Fruit fly (Drosophila melanogaster) whole organism, embryonic: ENCODE results near the gene CG11350.

Source experiments
- ATbp ChIP-seq: fragments of 200-800 bp; sonication (Bioruptor generic); optimal IDR thresholded peaks from 2 replicates; lab custom pipeline; 2017; ENCODE audit warnings: missing biosample characterization, mild to moderate bottlenecking, missing genetic modification characterization, missing genetic modification reagents
- Atf3 ChIP-seq: fragments of 200-800 bp; sonication (Bioruptor generic); optimal IDR thresholded peaks from 3 replicates; lab custom pipeline; 2016; ENCODE audit warnings: missing biosample characterization, missing genetic modification characterization
- CG10209 ChIP-seq: fragments of 200-800 bp; sonication (Bioruptor generic); optimal IDR thresholded peaks from 3 replicates; lab custom pipeline; 2017; ENCODE audit warnings: missing biosample characterization, mild to moderate bottlenecking, missing genetic modification characterization, missing genetic modification reagents
- CG10366 ChIP-seq: fragments of 200-800 bp; sonication (Bioruptor generic); IDR thresholded peaks from 2 replicates; pipeline ENCODE4 v1.3.6; 2022; ENCODE audit warnings: missing biosample characterization, missing genetic modification characterization
- CG14014 ChIP-seq: fragments of 200-800 bp; sonication (Bioruptor generic); IDR thresholded peaks from 2 replicates; pipeline ENCODE4 v1.3.6; 2022; ENCODE audit warnings: missing biosample characterization, missing genetic modification characterization
- CG14710 ChIP-seq: fragments of 200-800 bp; sonication (Bioruptor generic); optimal IDR thresholded peaks from 3 replicates; lab custom pipeline; 2019; ENCODE audit warnings: missing biosample characterization, mild to moderate bottlenecking, missing genetic modification characterization, moderate library complexity
- CG18011 ChIP-seq: fragments of 200-800 bp; sonication (Bioruptor generic); optimal IDR thresholded peaks from 2 replicates; lab custom pipeline; 2017; ENCODE audit warnings: missing biosample characterization, missing genetic modification characterization, mild to moderate bottlenecking, moderate library complexity, missing genotype
- CG18262 ChIP-seq: fragments of 200-800 bp; optimal IDR thresholded peaks from 3 replicates; lab custom pipeline; 2019; ENCODE audit warnings: missing biosample characterization, mild to moderate bottlenecking, missing genetic modification characterization, moderate library complexity
- CG2116 ChIP-seq: fragments of 200-800 bp; sonication (Bioruptor generic); optimal IDR thresholded peaks from 3 replicates; lab custom pipeline; 2018; ENCODE audit warnings: missing biosample characterization, mild to moderate bottlenecking, missing genetic modification characterization
- CG2120 ChIP-seq: fragments of 200-800 bp; sonication (Bioruptor generic); optimal IDR thresholded peaks from 3 replicates; lab custom pipeline; 2016; ENCODE audit warnings: missing biosample characterization, missing genetic modification characterization
- CG2129 ChIP-seq: fragments of 200-800 bp; sonication (Bioruptor generic); IDR thresholded peaks from 2 replicates; pipeline ENCODE4 v1.3.6; 2022; ENCODE audit warnings: missing biosample characterization, missing genetic modification characterization; ENCODE audit not compliant: partially characterized antibody
- CG34224 ChIP-seq: fragments of 200-800 bp; sonication (Bioruptor generic); IDR thresholded peaks from 3 replicates; pipeline ENCODE4 v1.3.6; 2022; ENCODE audit warnings: missing biosample characterization, missing genetic modification characterization; ENCODE audit not compliant: partially characterized antibody
- CG34376 ChIP-seq: fragments of 200-800 bp; sonication (Bioruptor generic); optimal IDR thresholded peaks from 2 replicates; lab custom pipeline; 2018; ENCODE audit warnings: missing biosample characterization, mild to moderate bottlenecking, missing genetic modification characterization
- CG42726 ChIP-seq: fragments of 200-800 bp; sonication (Bioruptor generic); IDR thresholded peaks from 2 replicates; pipeline ENCODE4 v1.3.6; 2022; ENCODE audit warnings: missing biosample characterization, missing genetic modification characterization; ENCODE audit not compliant: partially characterized antibody
- CG6683 ChIP-seq: fragments of 200-800 bp; sonication (Bioruptor generic); optimal IDR thresholded peaks from 2 replicates; lab custom pipeline; 2017; ENCODE audit warnings: missing biosample characterization, mild to moderate bottlenecking, missing genetic modification characterization, missing genetic modification reagents
- CG6813 ChIP-seq: fragments of 200-800 bp; sonication (Bioruptor generic); optimal IDR thresholded peaks from 2 replicates; lab custom pipeline; 2017; ENCODE audit warnings: missing biosample characterization, missing genetic modification characterization, mild to moderate bottlenecking, moderate library complexity, missing genetic modification reagents
- CG9437 ChIP-seq: fragments of 200-800 bp; sonication (Bioruptor generic); optimal IDR thresholded peaks from 2 replicates; lab custom pipeline; 2018; ENCODE audit warnings: missing biosample characterization, mild to moderate bottlenecking, missing genetic modification characterization
- D19A ChIP-seq: fragments of 200-800 bp; optimal IDR thresholded peaks from 3 replicates; lab custom pipeline; 2019; ENCODE audit warnings: missing biosample characterization, mild to moderate bottlenecking, missing genetic modification characterization, moderate library complexity
- Dad ChIP-seq: fragments of 200-800 bp; sonication (Bioruptor generic); optimal IDR thresholded peaks from 3 replicates; lab custom pipeline; 2016; ENCODE audit warnings: missing biosample characterization, missing genetic modification characterization
- Deaf1 ChIP-seq: fragments of 200-800 bp; optimal IDR thresholded peaks from 3 replicates; lab custom pipeline; 2019; ENCODE audit warnings: missing biosample characterization, mild to moderate bottlenecking, missing genetic modification characterization, moderate library complexity
- Dfd ChIP-seq, 2 experiments: fragments of >200 bp; optimal IDR thresholded peaks; 2 replicates each; lab custom pipeline; 2017; ENCODE audit warnings: missing biosample characterization in 2 of 2, missing genetic modification characterization in 2 of 2
- Dip3 ChIP-seq: fragments of 200-800 bp; sonication (Bioruptor generic); optimal IDR thresholded peaks from 3 replicates; lab custom pipeline; 2016; ENCODE audit warnings: missing biosample characterization, missing genetic modification characterization
- ERR ChIP-seq: fragments of 200-800 bp; sonication (Bioruptor generic); optimal IDR thresholded peaks from 2 replicates; lab custom pipeline; 2016; ENCODE audit warnings: missing biosample characterization, missing genetic modification characterization
- Hand ChIP-seq: fragments of 200-800 bp; sonication (Bioruptor generic); optimal IDR thresholded peaks from 2 replicates; lab custom pipeline; 2017; ENCODE audit warnings: mild to moderate bottlenecking, missing biosample characterization, missing genetic modification reagents, missing genetic modification characterization
- Lim3 ChIP-seq: fragments of 200-800 bp; sonication (Bioruptor generic); IDR thresholded peaks from 2 replicates; pipeline ENCODE4 v1.3.6; 2022; ENCODE audit warnings: missing biosample characterization, missing genetic modification characterization
- MBD-R2 ChIP-seq: fragments of 200-800 bp; sonication (Bioruptor generic); IDR thresholded peaks from 2 replicates; pipeline ENCODE4 v1.3.6; 2022; ENCODE audit warnings: missing biosample characterization, missing genetic modification characterization
- Mrtf ChIP-seq: fragments of 200-800 bp; sonication (Bioruptor generic); IDR thresholded peaks from 3 replicates; pipeline ENCODE4 v1.3.6; 2022; ENCODE audit warnings: missing biosample characterization, missing genetic modification characterization
- Nf-YB ChIP-seq: fragments of 200-800 bp; sonication (Bioruptor generic); optimal IDR thresholded peaks from 3 replicates; lab custom pipeline; 2019; ENCODE audit warnings: missing biosample characterization, mild to moderate bottlenecking, missing genetic modification characterization, moderate library complexity
- Tbp ChIP-seq: fragments of >200 bp; optimal IDR thresholded peaks from 2 replicates; lab custom pipeline; 2018; ENCODE audit warnings: missing biosample characterization, missing genetic modification characterization
- Trl ChIP-seq, 3 experiments: fragments of >200 bp in 2 of 3; fragments of 200-800 bp in 1 of 3; sonication (Bioruptor generic) in 1 of 3; optimal IDR thresholded peaks; 2 replicates in 1 of 3; 3 replicates in 2 of 3; lab custom pipeline; 2016 to 2017; ENCODE audit warnings: missing biosample characterization in 1 of 3, missing genetic modification characterization in 1 of 3
- aop ChIP-seq: fragments of 200-800 bp; sonication (Bioruptor generic); IDR thresholded peaks from 2 replicates; pipeline ENCODE4 v1.3.6; 2022; ENCODE audit warnings: missing biosample characterization, missing genetic modification characterization
- ase ChIP-seq: fragments of 200-800 bp; sonication (Bioruptor generic); IDR thresholded peaks from 3 replicates; pipeline ENCODE4 v1.3.6; 2022; ENCODE audit warnings: missing biosample characterization, missing genetic modification characterization
- bbx ChIP-seq: fragments of 200-800 bp; sonication (Bioruptor generic); IDR thresholded peaks from 2 replicates; pipeline ENCODE4 v1.3.6; 2022; ENCODE audit warnings: missing biosample characterization, missing genetic modification characterization; ENCODE audit not compliant: partially characterized antibody
- gsb-n ChIP-seq: fragments of 200-800 bp; sonication (Bioruptor generic); optimal IDR thresholded peaks from 3 replicates; lab custom pipeline; 2018; ENCODE audit warnings: missing biosample characterization, mild to moderate bottlenecking, missing genetic modification characterization
- gt ChIP-seq: fragments of 200-800 bp; sonication (Bioruptor generic); IDR thresholded peaks from 2 replicates; pipeline ENCODE4 v1.3.6; 2022; ENCODE audit warnings: missing biosample characterization, missing genetic modification characterization
- kah ChIP-seq: fragments of 200-800 bp; sonication (Bioruptor generic); optimal IDR thresholded peaks from 2 replicates; lab custom pipeline; 2018; ENCODE audit warnings: missing biosample characterization, mild to moderate bottlenecking, missing genetic modification characterization
- knrl ChIP-seq: fragments of 200-800 bp; sonication (Bioruptor generic); IDR thresholded peaks from 3 replicates; pipeline ENCODE4 v1.3.6; 2022; ENCODE audit warnings: missing biosample characterization, missing genetic modification characterization; ENCODE audit not compliant: partially characterized antibody
- mirr ChIP-seq: fragments of 200-800 bp; sonication (Bioruptor generic); optimal IDR thresholded peaks from 3 replicates; lab custom pipeline; 2018; ENCODE audit warnings: missing biosample characterization, mild to moderate bottlenecking, missing genetic modification characterization
- pros ChIP-seq: fragments of 200-800 bp; sonication (Bioruptor generic); optimal IDR thresholded peaks from 3 replicates; lab custom pipeline; 2019; ENCODE audit warnings: missing biosample characterization, mild to moderate bottlenecking, missing genetic modification characterization, moderate library complexity
- ranshi ChIP-seq: fragments of 200-800 bp; sonication (Bioruptor generic); IDR thresholded peaks from 2 replicates; pipeline ENCODE4 v1.3.6; 2022; ENCODE audit warnings: missing biosample characterization, missing genetic modification characterization
- rib ChIP-seq: fragments of 200-800 bp; sonication (Bioruptor generic); IDR thresholded peaks from 2 replicates; pipeline ENCODE4 v1.3.6; 2022; ENCODE audit warnings: missing biosample characterization, missing genetic modification characterization
- scrt ChIP-seq: fragments of 200-800 bp; sonication (Bioruptor generic); optimal IDR thresholded peaks from 2 replicates; lab custom pipeline; 2018; ENCODE audit warnings: missing biosample characterization, mild to moderate bottlenecking, missing genetic modification characterization, moderate library complexity
- shn ChIP-seq: fragments of 200-800 bp; sonication (Bioruptor generic); optimal IDR thresholded peaks from 3 replicates; lab custom pipeline; 2016; ENCODE audit warnings: missing biosample characterization, missing genetic modification characterization
- sisA ChIP-seq: fragments of 200-800 bp; sonication (Bioruptor generic); IDR thresholded peaks from 2 replicates; pipeline ENCODE4 v1.3.6; 2022; ENCODE audit warnings: missing biosample characterization, missing genetic modification characterization
- slou ChIP-seq: fragments of 200-800 bp; sonication (Bioruptor generic); optimal IDR thresholded peaks from 3 replicates; lab custom pipeline; 2016; ENCODE audit warnings: missing biosample characterization, missing genetic modification characterization
- sqz ChIP-seq: fragments of 200-800 bp; sonication (Bioruptor generic); optimal IDR thresholded peaks from 3 replicates; lab custom pipeline; 2018; ENCODE audit warnings: missing biosample characterization, mild to moderate bottlenecking, missing genetic modification characterization
- stc ChIP-seq: fragments of 200-800 bp; sonication (Bioruptor generic); IDR thresholded peaks from 2 replicates; pipeline ENCODE4 v1.3.6; 2022; ENCODE audit warnings: missing biosample characterization, missing genetic modification characterization
- twi ChIP-seq: fragments of 200-800 bp; optimal IDR thresholded peaks from 2 replicates; lab custom pipeline; 2019; ENCODE audit warnings: missing biosample characterization, mild to moderate bottlenecking, missing genetic modification characterization, moderate library complexity
- zen2 ChIP-seq: fragments of 200-800 bp; sonication (Bioruptor generic); IDR thresholded peaks from 3 replicates; pipeline ENCODE4 v1.3.6; 2022; ENCODE audit warnings: missing biosample characterization, missing genetic modification characterization; ENCODE audit not compliant: partially characterized antibody

CG11350 gene

DNA sequence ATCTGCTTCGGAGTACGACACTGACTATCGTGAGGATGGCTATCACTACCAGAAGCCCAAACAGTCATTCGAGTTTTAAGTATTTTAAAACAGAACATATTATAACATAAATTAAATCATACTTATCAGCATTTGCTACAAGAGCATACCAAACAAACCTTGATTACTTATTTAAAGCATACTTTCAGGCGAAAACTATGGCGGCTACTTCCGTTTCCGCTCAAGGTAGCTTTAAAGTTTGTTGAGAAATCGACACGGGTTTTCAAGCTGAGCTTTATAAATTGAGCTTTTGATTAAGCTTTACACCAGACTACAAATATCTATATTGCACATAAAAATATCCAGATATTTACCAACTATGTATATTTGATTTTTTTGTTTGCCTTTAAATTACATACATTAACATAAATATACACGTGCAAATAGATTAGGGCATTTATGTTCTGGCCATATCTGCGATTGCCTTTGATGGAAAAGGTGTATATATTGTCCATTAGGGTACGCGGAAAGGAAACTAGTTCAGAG lies 7.6 kb upstream of the CG11350 start (continued):
- peak; percentile 35 for TF ChIP-seq CG10366
- no peak for TF ChIP-seq CG18262
- no peak for TF ChIP-seq twi (tag; lab: Kevin White, UChicago)
- peak; percentile 81 for TF ChIP-seq kah
- TF ChIP-seq CG34224 (GFP tag; lab: Robert Waterston, UW): no peak
- TF ChIP-seq Atf3 (GFP tag; lab: Kevin White, UChicago): peak; percentile 50
- TF ChIP-seq Dip3 (GFP tag; lab: Kevin White, UChicago): peak; percentile 42
- TF ChIP-seq rib (GFP tag; lab: Robert Waterston, UW): no peak; the same call in 1 of the 2 replicates
- peak; percentile 87 for TF ChIP-seq CG6683 (GFP tag; lab: Kevin White, UChicago)
- TF ChIP-seq shn (GFP tag; lab: Kevin White, UChicago): peak; percentile 26
- no peak for TF ChIP-seq bbx
- TF ChIP-seq sisA (GFP tag; lab: Robert Waterston, UW): no peak
- TF ChIP-seq mirr: peak; percentile 96
- TF ChIP-seq CG6813 (GFP tag; lab: Kevin White, UChicago): peak; percentile 95
- TF ChIP-seq Dad (GFP tag; lab: Kevin White, UChicago): peak; percentile 59
- peak; percentile 77 for TF ChIP-seq CG10209 (GFP tag; lab: Kevin White, UChicago)
- no peak for TF ChIP-seq CG14710
- no peak for TF ChIP-seq Dfd (GFP tag; optimal IDR thresholded peaks at IDR 0.05; lab: Kevin White, UChicago)
- no peak for TF ChIP-seq CG2129 (GFP tag; lab: Robert Waterston, UW)
- TF ChIP-seq pros (GFP tag; lab: Kevin White, UChicago): no peak
- no peak for TF ChIP-seq zen2 (GFP tag; lab: Robert Waterston, UW)
- TF ChIP-seq Trl (optimal IDR thresholded peaks at IDR 0.05; lab: Kevin White, UChicago): no peak
- peak; percentile 72 for TF ChIP-seq Trl (GFP tag; optimal IDR thresholded peaks at IDR 0.05; lab: Kevin White, UChicago)
- no peak for TF ChIP-seq Lim3 (GFP tag; lab: Robert Waterston, UW)
- peak; percentile 68; the same call in 1 of the 2 replicates for TF ChIP-seq CG14014
- TF ChIP-seq ranshi: peak; percentile 71; the same call in 1 of the 2 replicates
- peak; percentile 83 for TF ChIP-seq CG18011 (GFP tag; lab: Kevin White, UChicago)
- TF ChIP-seq CG9437 (GFP tag; lab: Kevin White, UChicago): peak; percentile 72
- TF ChIP-seq sqz: peak; percentile 71
- peak; percentile 96 for TF ChIP-seq CG34376
- TF ChIP-seq Hand (GFP tag; lab: Kevin White, UChicago): peak; percentile 89
- TF ChIP-seq gt (GFP tag; lab: Robert Waterston, UW): no peak
- peak; percentile 91 for TF ChIP-seq scrt (GFP tag; lab: Kevin White, UChicago)
- TF ChIP-seq Nf-YB (GFP tag; lab: Kevin White, UChicago): peak; percentile 71
- TF ChIP-seq stc: peak; percentile 78; the same call in 1 of the 2 replicates
- TF ChIP-seq ase (GFP tag; lab: Robert Waterston, UW): peak; percentile 51; the same call in 2 of the 3 replicates
- TF ChIP-seq D19A (tag; lab: Kevin White, UChicago): no peak
- TF ChIP-seq slou: peak; percentile 34
- TF ChIP-seq ATbp (GFP tag; lab: Kevin White, UChicago): peak; percentile 92
- TF ChIP-seq CG2116 (GFP tag; lab: Kevin White, UChicago): peak; percentile 82
- TF ChIP-seq Mrtf (GFP tag; lab: Robert Waterston, UW): no peak
- TF ChIP-seq Tbp (GFP tag; lab: Kevin White, UChicago): no peak
- no peak for TF ChIP-seq aop (GFP tag; lab: Robert Waterston, UW)
- TF ChIP-seq MBD-R2 (GFP tag; lab: Robert Waterston, UW): no peak
- TF ChIP-seq CG42726: no peak
- peak; percentile 16 for TF ChIP-seq CG2120 (GFP tag; lab: Kevin White, UChicago)
- no peak for TF ChIP-seq Deaf1 (tag; lab: Kevin White, UChicago)
- TF ChIP-seq ERR (GFP tag; lab: Kevin White, UChicago): no peak
- no peak for TF ChIP-seq knrl (GFP tag; lab: Robert Waterston, UW)
- peak; percentile 67 for TF ChIP-seq gsb-n (tag; lab: Kevin White, UChicago)
